Fruit fly (Drosophila melanogaster): Measurements from ENCODE around the gene CG14635.
A peak's percentile ranks its signal among the peaks of the same experiment; 100 is the strongest.

The CG14635 gene

dm6 chrX:796397-796989, 48.1 kb upstream of the CG14635 start (continued):
- TF ChIP-seq BEAF-32 (GFP tag; optimal IDR thresholded peaks at IDR 0.05) (peak; percentile 87), H15 (GFP tag; IDR thresholded peaks at IDR 0.05) (no peak), NFAT (GFP tag; IDR thresholded peaks at IDR 0.05) (peak; percentile 8; the same call in 1 of the 2 replicates), CG9727 (GFP tag; optimal IDR thresholded peaks at IDR 0.05) (peak; percentile 2), fd64A (GFP tag; optimal IDR thresholded peaks at IDR 0.05) (peak; percentile 21), Dip2 (GFP tag; IDR thresholded peaks at IDR 0.05) (no peak), vvl (GFP tag; IDR thresholded peaks at IDR 0.05) (peak; percentile 46), trem (tag; optimal IDR thresholded peaks at IDR 0.05) (peak; percentile 23), Drgx (GFP tag; IDR thresholded peaks at IDR 0.05) (peak; percentile 37), Adf1 (GFP tag; IDR thresholded peaks at IDR 0.05) (no peak), grn (GFP tag; optimal IDR thresholded peaks at IDR 0.05) (no peak), amos (GFP tag; IDR thresholded peaks at IDR 0.05; ENCODE audit: partially characterized antibody) (peak; percentile 95), CG34376 (GFP tag; optimal IDR thresholded peaks at IDR 0.05) (peak; percentile 31), dpn (GFP tag; optimal IDR thresholded peaks at IDR 0.05) (peak in 1 of 2 experiments; percentile 32), CG7556 (GFP tag; optimal IDR thresholded peaks at IDR 0.05) (no peak), grau (tag; optimal IDR thresholded peaks at IDR 0.05) (peak; percentile 22), Deaf1 (tag; optimal IDR thresholded peaks at IDR 0.05) (peak; percentile 73), CG10543 (GFP tag; optimal IDR thresholded peaks at IDR 0.05) (peak; percentile 55), dm (GFP tag; optimal IDR thresholded peaks at IDR 0.05) (peak; percentile 51), hkb (optimal IDR thresholded peaks at IDR 0.05) (no peak), hkb (GFP tag; IDR thresholded peaks at IDR 0.05) (no peak), CG2120 (GFP tag; optimal IDR thresholded peaks at IDR 0.05) (peak; percentile 53), CG32532 (GFP tag; IDR thresholded peaks at IDR 0.05) (peak; percentile 43; the same call in 1 of the 2 replicates), tgo (GFP tag; IDR thresholded peaks at IDR 0.05) (no peak), CG7745 (tag; optimal IDR thresholded peaks at IDR 0.05) (peak; percentile 61), CG12219 (GFP tag; optimal IDR thresholded peaks at IDR 0.05) (no peak), CG13296 (GFP tag; optimal IDR thresholded peaks at IDR 0.05) (peak; percentile 8), ftz-f1 (GFP tag; optimal IDR thresholded peaks at IDR 0.05) (peak; percentile 15), CG8924 (tag; optimal IDR thresholded peaks at IDR 0.05) (peak; percentile 10), p53 (GFP tag; optimal IDR thresholded peaks at IDR 0.05) (no peak), chn (GFP tag; optimal IDR thresholded peaks at IDR 0.05) (no peak), phol (tag; optimal IDR thresholded peaks at IDR 0.05) (peak; percentile 91), hbn (GFP tag; IDR thresholded peaks at IDR 0.05; ENCODE audit: partially characterized antibody) (peak; percentile 99), Fer1 (GFP tag; optimal IDR thresholded peaks at IDR 0.05) (peak; percentile 5), cg (GFP tag; optimal IDR thresholded peaks at IDR 0.05) (no peak), Bgb (GFP tag; IDR thresholded peaks at IDR 0.05; ENCODE audit: partially characterized antibody) (peak; percentile 95), ERR (GFP tag; optimal IDR thresholded peaks at IDR 0.05) (no peak), CG12942 (GFP tag; optimal IDR thresholded peaks at IDR 0.05) (no peak), CG15479 (GFP tag; optimal IDR thresholded peaks at IDR 0.05) (peak; percentile 42), CG34224 (GFP tag; IDR thresholded peaks at IDR 0.05; ENCODE audit: partially characterized antibody) (peak; percentile 98), exex (tag; optimal IDR thresholded peaks at IDR 0.05) (peak; percentile 12), CG8359 (GFP tag; optimal IDR thresholded peaks at IDR 0.05; ENCODE audit: borderline replicate concordance) (no peak), CG16813 (GFP tag; IDR thresholded peaks at IDR 0.05; ENCODE audit: partially characterized antibody) (peak; percentile 94), so (GFP tag; IDR thresholded peaks at IDR 0.05) (0 out of 3 replicates have a peak, but pooled peaks have one; percentile 18), kni (GFP tag; optimal IDR thresholded peaks at IDR 0.05) (peak; percentile 91), hb (GFP tag; IDR thresholded peaks at IDR 0.05; ENCODE audit: partially characterized antibody) (peak; percentile 88), CG4282 (GFP tag; optimal IDR thresholded peaks at IDR 0.05) (no peak), Xrp1 (GFP tag; IDR thresholded peaks at IDR 0.05) (peak; percentile 52; the same call in 1 of the 2 replicates), mld (GFP tag; IDR thresholded peaks at IDR 0.05; ENCODE audit: partially characterized antibody) (peak; percentile 96)
